Worm (Caenorhabditis elegans) whole organism, L1 larva: ENCODE measurements around the gene frpr-15.
A peak's percentile ranks its signal among the peaks of the same experiment; 100 is the strongest.

Source experiments
- C04F5.9 ChIP-seq: sonication (generic microtip); optimal IDR thresholded peaks from 2 replicates; lab custom pipeline; 2016; ENCODE audit warnings: missing genetic modification characterization, missing compliant biosample characterization
- C16A3.4 ChIP-seq: fragments of 150-350 bp; optimal IDR thresholded peaks from 2 replicates; lab custom pipeline; 2014; ENCODE audit warnings: missing biosample characterization, missing genetic modification characterization
- Y116A8C.19 ChIP-seq: sonication (generic microtip); optimal IDR thresholded peaks from 2 replicates; lab custom pipeline; 2016; ENCODE audit warnings: missing compliant biosample characterization, missing genetic modification characterization, borderline replicate concordance
- aha-1 ChIP-seq: fragments of 150-350 bp; optimal IDR thresholded peaks from 2 replicates; lab custom pipeline; 2014; ENCODE audit warnings: missing biosample characterization, missing genetic modification characterization
- aly-2 ChIP-seq: fragments of 150-350 bp; optimal IDR thresholded peaks from 2 replicates; lab custom pipeline; 2014; ENCODE audit warnings: missing biosample characterization, missing genetic modification characterization
- ceh-63 ChIP-seq: fragments of 200-800 bp; sonication (Bioruptor generic); optimal IDR thresholded peaks from 2 replicates; lab custom pipeline; 2018; ENCODE audit warnings: mild to moderate bottlenecking, missing genetic modification characterization, missing compliant biosample characterization
- ceh-82 ChIP-seq, 3 experiments: fragments of 150-350 bp in 1 of 3; sonication (generic microtip) in 2 of 3; optimal IDR thresholded peaks; 2 replicates each; lab custom pipeline; 2014 to 2017; ENCODE audit warnings: missing biosample characterization in 3 of 3, missing genetic modification characterization in 3 of 3
- elt-2 ChIP-seq: sonication (generic microtip); optimal IDR thresholded peaks from 2 replicates; lab custom pipeline; 2016; ENCODE audit warnings: missing genetic modification characterization, mild to moderate bottlenecking, inconsistent platforms, missing compliant biosample characterization, missing genetic modification reagents
- elt-3 ChIP-seq, 6 experiments: fragments of 150-350 bp in 1 of 6; sonication (generic microtip); optimal IDR thresholded peaks; 2 replicates each; lab custom pipeline; 2017 to 2018; ENCODE audit warnings: missing biosample characterization in 6 of 6, missing genetic modification characterization in 6 of 6, inconsistent platforms in 1 of 6
- fkh-10 ChIP-seq: sonication (generic microtip); optimal IDR thresholded peaks from 2 replicates; lab custom pipeline; 2017; ENCODE audit warnings: missing biosample characterization, missing genetic modification reagents, missing genetic modification characterization
- fkh-8 ChIP-seq: sonication (generic microtip); optimal IDR thresholded peaks from 2 replicates; lab custom pipeline; 2016; ENCODE audit warnings: mild to moderate bottlenecking, missing genetic modification characterization, missing compliant biosample characterization
- grh-1 ChIP-seq: fragments of 200-800 bp; sonication (Bioruptor generic); IDR thresholded peaks from 2 replicates; pipeline ENCODE4 v1.3.6; 2022; ENCODE audit warnings: missing genetic modification reagents, missing genetic modification characterization, missing compliant biosample characterization
- hpl-2 ChIP-seq: fragments of 150-350 bp; optimal IDR thresholded peaks from 2 replicates; lab custom pipeline; 2014; ENCODE audit warnings: missing biosample characterization, missing genetic modification reagents, missing genetic modification characterization
- irx-1 ChIP-seq: sonication (generic microtip); optimal IDR thresholded peaks from 2 replicates; lab custom pipeline; 2016; ENCODE audit warnings: missing genetic modification characterization, missing compliant biosample characterization
- isw-1 ChIP-seq: fragments of 200-800 bp; sonication (Bioruptor generic); IDR thresholded peaks from 2 replicates; pipeline ENCODE4 v1.3.6; 2022; ENCODE audit warnings: missing genetic modification characterization, missing compliant biosample characterization
- lin-14 ChIP-seq: fragments of 200-800 bp; sonication (Bioruptor generic); optimal IDR thresholded peaks from 2 replicates; lab custom pipeline; 2018; ENCODE audit warnings: mild to moderate bottlenecking, missing genetic modification characterization, moderate library complexity, missing compliant biosample characterization
- lin-39 ChIP-seq: fragments of 150-350 bp; optimal IDR thresholded peaks from 2 replicates; lab custom pipeline; 2014; ENCODE audit warnings: missing biosample characterization, missing genetic modification reagents, missing genetic modification characterization
- lsy-2 ChIP-seq, 2 experiments: fragments of 150-350 bp; optimal IDR thresholded peaks; 2 replicates each; lab custom pipeline; 2014; ENCODE audit warnings: missing biosample characterization in 2 of 2, missing genetic modification characterization in 2 of 2
- mab-9 ChIP-seq: fragments of 200-800 bp; sonication (Bioruptor generic); IDR thresholded peaks from 2 replicates; pipeline ENCODE4 v1.3.6; 2022; ENCODE audit warnings: missing genetic modification reagents, missing genetic modification characterization, missing compliant biosample characterization
- mdl-1 ChIP-seq, 2 experiments: fragments of 150-350 bp; optimal IDR thresholded peaks; 2 replicates each; lab custom pipeline; 2014 to 2017; ENCODE audit warnings: missing biosample characterization in 2 of 2, missing genetic modification characterization in 2 of 2, inconsistent platforms in 1 of 2
- mef-2 ChIP-seq: fragments of 150-350 bp; optimal IDR thresholded peaks from 2 replicates; lab custom pipeline; 2014; ENCODE audit warnings: missing biosample characterization, missing genetic modification characterization
- nhr-19 ChIP-seq: fragments of 200-800 bp; sonication (Bioruptor generic); conservative IDR thresholded peaks from 2 replicates; pipeline ENCODE4 v1.3.6; 2022; ENCODE audit warnings: missing genetic modification characterization, missing compliant biosample characterization
- nhr-20 ChIP-seq: sonication (generic microtip); optimal IDR thresholded peaks from 2 replicates; lab custom pipeline; 2016; ENCODE audit warnings: mild to moderate bottlenecking, missing genetic modification characterization, missing compliant biosample characterization
- nhr-71 ChIP-seq: sonication (generic microtip); optimal IDR thresholded peaks from 2 replicates; lab custom pipeline; 2016; ENCODE audit warnings: mild to moderate bottlenecking, missing genetic modification characterization, moderate library complexity, missing compliant biosample characterization
- nhr-76 ChIP-seq: sonication (generic microtip); optimal IDR thresholded peaks from 2 replicates; lab custom pipeline; 2017; ENCODE audit warnings: missing biosample characterization, missing genetic modification characterization
- nhr-85 ChIP-seq: sonication (generic microtip); peaks from one replicate; lab custom pipeline; 2016; ENCODE audit warnings: missing genetic modification characterization, inconsistent platforms, missing compliant biosample characterization
- nhr-90 ChIP-seq: sonication (generic microtip); optimal IDR thresholded peaks from 2 replicates; lab custom pipeline; 2016; ENCODE audit warnings: mild to moderate bottlenecking, missing genetic modification characterization, missing compliant biosample characterization; ENCODE audit not compliant: poor library complexity
- pag-3 ChIP-seq: sonication (generic microtip); optimal IDR thresholded peaks from 2 replicates; lab custom pipeline; 2017; ENCODE audit warnings: missing genetic modification characterization, mild to moderate bottlenecking, missing compliant biosample characterization, antibody characterized with exemption, borderline replicate concordance; ENCODE audit not compliant: insufficient read depth
- pqm-1 ChIP-seq: sonication (generic microtip); optimal IDR thresholded peaks from 3 replicates; lab custom pipeline; 2017; ENCODE audit warnings: missing biosample characterization, missing genetic modification characterization
- rnt-1 ChIP-seq: sonication (generic microtip); optimal IDR thresholded peaks from 2 replicates; lab custom pipeline; 2016; ENCODE audit warnings: mild to moderate bottlenecking, missing genetic modification characterization, moderate library complexity, missing compliant biosample characterization
- sox-4 ChIP-seq: sonication (generic microtip); optimal IDR thresholded peaks from 2 replicates; lab custom pipeline; 2016; ENCODE audit warnings: missing genetic modification characterization, missing compliant biosample characterization
- sptf-1 ChIP-seq: fragments of 150-350 bp; optimal IDR thresholded peaks from 2 replicates; lab custom pipeline; 2014; ENCODE audit warnings: missing biosample characterization, missing genetic modification characterization
- swsn-7 ChIP-seq: sonication (generic microtip); optimal IDR thresholded peaks from 2 replicates; lab custom pipeline; 2016; ENCODE audit warnings: missing genetic modification characterization, missing compliant biosample characterization
- tlp-1 ChIP-seq: fragments of 150-350 bp; optimal IDR thresholded peaks from 2 replicates; lab custom pipeline; 2014; ENCODE audit warnings: missing biosample characterization, missing genetic modification characterization
- unc-130 ChIP-seq: fragments of 150-350 bp; optimal IDR thresholded peaks from 2 replicates; lab custom pipeline; 2017; ENCODE audit warnings: missing biosample characterization, missing genetic modification characterization, inconsistent platforms
- unc-30 ChIP-seq: sonication (generic microtip); optimal IDR thresholded peaks from 2 replicates; lab custom pipeline; 2017; ENCODE audit warnings: missing biosample characterization, missing genetic modification characterization
- xbp-1 ChIP-seq: sonication (generic microtip); optimal IDR thresholded peaks from 2 replicates; lab custom pipeline; 2016; ENCODE audit warnings: missing genetic modification characterization, missing compliant biosample characterization
- zip-4 ChIP-seq: fragments of 200-800 bp; sonication (Bioruptor generic); optimal IDR thresholded peaks from 2 replicates; lab custom pipeline; 2018; ENCODE audit warnings: mild to moderate bottlenecking, missing genetic modification characterization, moderate library complexity, missing compliant biosample characterization
- ztf-4 ChIP-seq: fragments of 150-350 bp; optimal IDR thresholded peaks from 2 replicates; lab custom pipeline; 2014; ENCODE audit warnings: missing biosample characterization, missing genetic modification characterization

frpr-15 gene

ce11 chrV:12733465-12734248 lies 53.8 kb downstream of the frpr-15 start, which contains the start of the genes dhs-21 and xbx-9 (continued):
- no peak for TF ChIP-seq zip-4 (GFP tag; lab: Kevin White, UChicago)
- TF ChIP-seq mdl-1 (tag; optimal IDR thresholded peaks at IDR 0.05; lab: Kevin White, UChicago): no peak
- TF ChIP-seq mef-2: no peak
- peak; percentile 43 for TF ChIP-seq nhr-20 (tag; lab: Kevin White, UChicago)
- peak; percentile 35 for TF ChIP-seq nhr-71 (tag; lab: Kevin White, UChicago)
- no peak for TF ChIP-seq aha-1 (tag; lab: Kevin White, UChicago)
- TF ChIP-seq mab-9 (GFP tag; lab: Robert Waterston, UW): no peak
- TF ChIP-seq lin-39 (tag; lab: Kevin White, UChicago): no peak
- no peak for TF ChIP-seq grh-1
- TF ChIP-seq C04F5.9 (tag; lab: Kevin White, UChicago): no peak
- TF ChIP-seq xbp-1 (tag; lab: Kevin White, UChicago): no peak
- TF ChIP-seq ceh-82 (tag; optimal IDR thresholded peaks at IDR 0.05; lab: Kevin White, UChicago): no peak
- TF ChIP-seq elt-3 (tag; optimal IDR thresholded peaks at IDR 0.05; lab: Kevin White, UChicago): peak in 4 of 6 experiments; percentile 32 to 88 (median 74)
- peak in 1 of 2 experiments; percentile 26 for TF ChIP-seq lsy-2 (tag; optimal IDR thresholded peaks at IDR 0.05; lab: Kevin White, UChicago)
- TF ChIP-seq sox-4: no peak
- no peak for TF ChIP-seq nhr-76 (tag; lab: Kevin White, UChicago)
- no peak for TF ChIP-seq aly-2
- TF ChIP-seq nhr-90 (tag; lab: Kevin White, UChicago): peak; percentile 7
- TF ChIP-seq fkh-10 (GFP tag; lab: Kevin White, UChicago): no peak
- no peak for TF ChIP-seq pqm-1 (tag; lab: Kevin White, UChicago)
- no peak for TF ChIP-seq Y116A8C.19 (tag; lab: Kevin White, UChicago)
- TF ChIP-seq nhr-19 (GFP tag; lab: Robert Waterston, UW): no peak

ce11 chrV:12736166-12736753 lies 56.4 kb downstream of the frpr-15 start, which contains the start of gene cky-1:
cky-1 (plus strand) TSS chrV:12736703.
- TF ChIP-seq lin-14 (GFP tag; lab: Kevin White, UChicago): no peak
- TF ChIP-seq fkh-8: no peak
- TF ChIP-seq, all 84 proteins: peak for 0

- TF ChIP-seq nhr-85 (tag; lab: Kevin White, UChicago): no peak
- no peak for TF ChIP-seq nhr-20 (tag; lab: Kevin White, UChicago)
- no peak for TF ChIP-seq C16A3.4 (tag; lab: Kevin White, UChicago)
- TF ChIP-seq isw-1 (GFP tag; lab: Robert Waterston, UW): no peak
- TF ChIP-seq ceh-63 (GFP tag; lab: Kevin White, UChicago): no peak
- no peak for TF ChIP-seq grh-1
- no peak for TF ChIP-seq irx-1 (tag; lab: Kevin White, UChicago)
- peak; percentile 12 for TF ChIP-seq nhr-90 (tag; lab: Kevin White, UChicago)
- TF ChIP-seq rnt-1: no peak
- TF ChIP-seq unc-130 (tag; lab: Kevin White, UChicago): no peak
- TF ChIP-seq pqm-1 (tag; lab: Kevin White, UChicago): no peak
- no peak for TF ChIP-seq unc-30 (tag; lab: Kevin White, UChicago)
- peak; percentile 19 for TF ChIP-seq nhr-71 (tag; lab: Kevin White, UChicago)
- no peak for TF ChIP-seq ztf-4 (tag; lab: Kevin White, UChicago)
- no peak for TF ChIP-seq sptf-1 (tag; lab: Kevin White, UChicago)
- TF ChIP-seq swsn-7: no peak
- TF ChIP-seq elt-2 (tag; lab: Kevin White, UChicago): peak; percentile 90
- no peak for TF ChIP-seq hpl-2 (GFP tag; lab: Kevin White, UChicago)
- TF ChIP-seq Y116A8C.19 (tag; lab: Kevin White, UChicago): no peak
- TF ChIP-seq pag-3 (tag; lab: Kevin White, UChicago): no peak
- TF ChIP-seq tlp-1: no peak
Observed at ce11 chrV:12741684-12742083, 61.8 kb downstream of the frpr-15 start, which contains the start of gene hrg-7. hrg-7 (plus strand) TSS chrV:12742041.
